Worm (Caenorhabditis elegans) whole organism, mixed stage, embryonic: Measurements from ENCODE around the gene gei-6.

Source experiments
- M03D4.4 ChIP-seq: sonication (generic microtip); optimal IDR thresholded peaks from 2 replicates; lab custom pipeline; 2017; ENCODE audit warnings: mild to moderate bottlenecking, missing genetic modification characterization, missing compliant biosample characterization
- bed-3 ChIP-seq: fragments of 200-800 bp; sonication (Bioruptor generic); optimal IDR thresholded peaks from 3 replicates; lab custom pipeline; 2018; ENCODE audit warnings: mild to moderate bottlenecking, missing genetic modification characterization, moderate library complexity, missing compliant biosample characterization
- blmp-1 ChIP-seq: fragments of 150-350 bp; optimal IDR thresholded peaks from 2 replicates; lab custom pipeline; 2014; ENCODE audit warnings: missing biosample characterization, missing genetic modification characterization
- ceh-39 ChIP-seq: fragments of 150-350 bp; optimal IDR thresholded peaks from 2 replicates; lab custom pipeline; 2014; ENCODE audit warnings: missing biosample characterization, missing genetic modification characterization
- ceh-43 ChIP-seq: fragments of 200-800 bp; sonication (Bioruptor generic); optimal IDR thresholded peaks from 2 replicates; lab custom pipeline; 2018; ENCODE audit warnings: mild to moderate bottlenecking, missing genetic modification characterization, moderate library complexity, missing compliant biosample characterization
- ceh-83 ChIP-seq: fragments of 200-800 bp; sonication (Bioruptor generic); optimal IDR thresholded peaks from 2 replicates; lab custom pipeline; 2018; ENCODE audit warnings: mild to moderate bottlenecking, missing genetic modification characterization, missing compliant biosample characterization
- ces-1 ChIP-seq: fragments of 150-350 bp; optimal IDR thresholded peaks from 2 replicates; lab custom pipeline; 2014; ENCODE audit warnings: missing biosample characterization, missing genetic modification reagents, missing genetic modification characterization
- cnd-1 ChIP-seq: fragments of 200-800 bp; sonication (Bioruptor generic); optimal IDR thresholded peaks from 2 replicates; lab custom pipeline; 2018; ENCODE audit warnings: mild to moderate bottlenecking, missing genetic modification characterization, missing compliant biosample characterization
- drap-1 ChIP-seq: fragments of 200-800 bp; sonication (Bioruptor generic); optimal IDR thresholded peaks from 3 replicates; lab custom pipeline; 2018; ENCODE audit warnings: mild to moderate bottlenecking, missing genetic modification characterization, missing compliant biosample characterization
- elt-3 ChIP-seq: fragments of 150-350 bp; optimal IDR thresholded peaks from 2 replicates; lab custom pipeline; 2014; ENCODE audit warnings: missing biosample characterization, missing genetic modification characterization
- flh-1 ChIP-seq: fragments of 200-800 bp; sonication (Bioruptor generic); optimal IDR thresholded peaks from 2 replicates; lab custom pipeline; 2018; ENCODE audit warnings: mild to moderate bottlenecking, missing genetic modification characterization, moderate library complexity, missing compliant biosample characterization
- ham-2 ChIP-seq: fragments of 200-800 bp; sonication (Bioruptor generic); optimal IDR thresholded peaks from 2 replicates; lab custom pipeline; 2018; ENCODE audit warnings: mild to moderate bottlenecking, missing genetic modification characterization, missing compliant biosample characterization
- hlh-1 ChIP-seq: fragments of 150-350 bp; optimal IDR thresholded peaks from 2 replicates; lab custom pipeline; 2014; ENCODE audit warnings: missing biosample characterization, missing genetic modification reagents, missing genetic modification characterization
- lin-13 ChIP-seq: fragments of 150-350 bp; optimal IDR thresholded peaks from 2 replicates; lab custom pipeline; 2014; ENCODE audit warnings: missing biosample characterization, missing genetic modification characterization
- lin-32 ChIP-seq: fragments of 200-800 bp; sonication (Bioruptor generic); optimal IDR thresholded peaks from 2 replicates; lab custom pipeline; 2018; ENCODE audit warnings: mild to moderate bottlenecking, missing genetic modification characterization, missing compliant biosample characterization
- lsy-2 ChIP-seq: fragments of 150-350 bp; optimal IDR thresholded peaks from 2 replicates; lab custom pipeline; 2014; ENCODE audit warnings: missing biosample characterization, missing genetic modification characterization
- mab-5 ChIP-seq: fragments of 150-350 bp; optimal IDR thresholded peaks from 2 replicates; lab custom pipeline; 2014; ENCODE audit warnings: missing biosample characterization, missing genetic modification characterization
- mep-1 ChIP-seq: fragments of 150-350 bp; optimal IDR thresholded peaks from 2 replicates; lab custom pipeline; 2017; ENCODE audit warnings: missing biosample characterization, missing genetic modification reagents, missing genetic modification characterization, inconsistent platforms
- mls-2 ChIP-seq: sonication (generic microtip); optimal IDR thresholded peaks from 2 replicates; lab custom pipeline; 2016; ENCODE audit warnings: mild to moderate bottlenecking, missing genetic modification characterization, moderate library complexity, missing compliant biosample characterization
- nhr-12 ChIP-seq: fragments of 150-350 bp; optimal IDR thresholded peaks from 2 replicates; lab custom pipeline; 2014; ENCODE audit warnings: missing biosample characterization, missing genetic modification characterization
- nhr-2 ChIP-seq: fragments of 150-350 bp; optimal IDR thresholded peaks from 2 replicates; lab custom pipeline; 2014; ENCODE audit warnings: missing biosample characterization, missing genetic modification characterization
- nhr-237 ChIP-seq: fragments of 150-350 bp; optimal IDR thresholded peaks from 2 replicates; lab custom pipeline; 2014; ENCODE audit warnings: missing biosample characterization, missing genetic modification characterization
- nhr-28 ChIP-seq: fragments of 150-350 bp; optimal IDR thresholded peaks from 2 replicates; lab custom pipeline; 2014; ENCODE audit warnings: missing biosample characterization, missing genetic modification characterization
- nhr-76 ChIP-seq: sonication (generic microtip); optimal IDR thresholded peaks from 2 replicates; lab custom pipeline; 2017; ENCODE audit warnings: missing biosample characterization, missing genetic modification characterization
- pha-4 ChIP-seq: fragments of 150-350 bp; optimal IDR thresholded peaks from 2 replicates; lab custom pipeline; 2018; ENCODE audit warnings: missing biosample characterization, missing genetic modification reagents, missing genetic modification characterization
- sem-2 ChIP-seq: fragments of 200-800 bp; sonication (Bioruptor generic); optimal IDR thresholded peaks from 2 replicates; lab custom pipeline; 2018; ENCODE audit warnings: mild to moderate bottlenecking, missing genetic modification characterization, missing compliant biosample characterization
- sptf-1 ChIP-seq: sonication (generic microtip); optimal IDR thresholded peaks from 2 replicates; lab custom pipeline; 2017; ENCODE audit warnings: mild to moderate bottlenecking, missing genetic modification characterization, moderate library complexity, missing compliant biosample characterization
- unc-120 ChIP-seq: sonication (generic microtip); optimal IDR thresholded peaks from 2 replicates; lab custom pipeline; 2017; ENCODE audit warnings: missing genetic modification characterization, missing compliant biosample characterization; ENCODE audit not compliant: poor library complexity, severe bottlenecking
- unc-39 ChIP-seq: fragments of 150-350 bp; optimal IDR thresholded peaks from 2 replicates; lab custom pipeline; 2014; ENCODE audit warnings: missing biosample characterization, missing genetic modification characterization
- unc-62 ChIP-seq: fragments of 150-350 bp; optimal IDR thresholded peaks from 2 replicates; lab custom pipeline; 2014; ENCODE audit warnings: missing biosample characterization, missing genetic modification reagents, missing genetic modification characterization
- zip-8 ChIP-seq: fragments of 150-350 bp; optimal IDR thresholded peaks from 2 replicates; lab custom pipeline; 2014; ENCODE audit warnings: missing biosample characterization, missing genetic modification characterization
- ztf-11 ChIP-seq: fragments of 150-350 bp; optimal IDR thresholded peaks from 2 replicates; lab custom pipeline; 2014; ENCODE audit warnings: missing biosample characterization, missing genetic modification characterization

gei-6 gene

ce11 chrV:7199932-7200331, 30.7 kb downstream of the gei-6 start, which contains the start of gene F09G2.1:
Gene F09G2.1 (plus strand): TSS chrV:7200232.
- no peak for TF ChIP-seq ces-1
- TF ChIP-seq nhr-28 (tag; lab: Kevin White, UChicago): no peak
- no peak for TF ChIP-seq nhr-237 (tag; lab: Kevin White, UChicago)
- no peak for TF ChIP-seq lin-32 (GFP tag; lab: Kevin White, UChicago)
- TF ChIP-seq zip-8 (tag; lab: Kevin White, UChicago): no peak
- TF ChIP-seq blmp-1: no peak
- no peak for TF ChIP-seq unc-39 (tag; lab: Kevin White, UChicago)
- TF ChIP-seq unc-62 (GFP tag; lab: Kevin White, UChicago): no peak
- TF ChIP-seq sem-2 (GFP tag; lab: Kevin White, UChicago): no peak
- no peak for TF ChIP-seq ham-2 (GFP tag; lab: Kevin White, UChicago)
- TF ChIP-seq ztf-11 (tag; lab: Kevin White, UChicago): no peak
- no peak for TF ChIP-seq nhr-12 (tag; lab: Kevin White, UChicago)
- no peak for TF ChIP-seq unc-120 (tag; lab: Kevin White, UChicago)
- TF ChIP-seq lsy-2 (tag; lab: Kevin White, UChicago): no peak
- TF ChIP-seq sptf-1: no peak
- no peak for TF ChIP-seq nhr-2 (tag; lab: Kevin White, UChicago)
- no peak for TF ChIP-seq hlh-1 (tag; lab: Kevin White, UChicago)

DNA sequence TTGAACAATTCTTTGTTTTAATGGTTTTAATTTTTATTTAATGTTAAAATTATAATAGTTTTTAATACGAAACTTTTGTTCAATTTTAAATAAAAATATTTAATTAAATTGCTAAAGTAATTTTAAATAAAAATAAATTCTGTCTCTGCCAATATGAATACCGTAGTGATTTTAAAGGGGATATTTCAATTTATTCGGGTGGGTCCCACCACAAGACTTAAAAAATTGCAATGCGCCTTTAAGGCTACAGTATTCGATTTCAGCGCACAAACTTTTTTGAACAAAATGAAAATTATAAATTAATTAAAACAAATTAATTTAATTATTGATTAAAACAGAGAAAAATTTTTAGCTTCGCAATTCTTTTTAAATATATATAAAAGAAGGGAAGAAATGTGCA, 31.6 kb downstream of the gei-6 start:
- TF ChIP-seq drap-1 (GFP tag; lab: Kevin White, UChicago) (no peak), blmp-1 (no peak), nhr-28 (tag; lab: Kevin White, UChicago) (no peak), elt-3 (tag; lab: Kevin White, UChicago) (no peak), hlh-1 (tag; lab: Kevin White, UChicago) (no peak), nhr-12 (tag; lab: Kevin White, UChicago) (no peak), unc-62 (GFP tag; lab: Kevin White, UChicago) (no peak), ces-1 (no peak), unc-39 (tag; lab: Kevin White, UChicago) (no peak), ceh-43 (GFP tag; lab: Kevin White, UChicago) (no peak), ztf-11 (tag; lab: Kevin White, UChicago) (no peak), mls-2 (tag; lab: Kevin White, UChicago) (no peak), pha-4 (tag; lab: Kevin White, UChicago) (no peak), nhr-76 (tag; lab: Kevin White, UChicago) (no peak), unc-120 (tag; lab: Kevin White, UChicago) (no peak), lsy-2 (tag; lab: Kevin White, UChicago) (no peak), bed-3 (GFP tag; lab: Kevin White, UChicago) (no peak)

DNA sequence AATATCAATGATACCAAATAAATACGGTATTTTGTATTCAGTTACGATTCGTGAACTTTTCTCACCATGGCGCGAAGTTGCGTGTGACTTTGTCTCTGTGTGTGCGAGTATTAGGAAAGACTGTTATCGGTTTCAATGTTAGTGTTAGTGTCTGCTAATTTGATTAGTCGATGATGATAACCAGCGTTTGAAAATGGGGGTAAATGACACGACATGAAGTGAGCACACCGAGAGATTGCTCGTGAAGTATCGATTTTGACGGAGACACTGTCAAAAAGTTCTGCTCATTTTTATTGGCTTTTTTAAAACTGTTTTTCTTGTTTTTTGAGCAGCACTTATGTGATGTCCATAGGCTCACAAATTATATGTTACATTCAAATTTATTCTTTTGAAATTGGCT, 32.2 kb downstream of the gei-6 start:
- TF ChIP-seq ceh-83 (GFP tag; lab: Kevin White, UChicago): no peak
- no peak for TF ChIP-seq blmp-1
- TF ChIP-seq nhr-237 (tag; lab: Kevin White, UChicago): no peak
- no peak for TF ChIP-seq elt-3 (tag; lab: Kevin White, UChicago)
- no peak for TF ChIP-seq bed-3 (GFP tag; lab: Kevin White, UChicago)
- no peak for TF ChIP-seq ceh-39 (tag; lab: Kevin White, UChicago)
- TF ChIP-seq unc-120 (tag; lab: Kevin White, UChicago): no peak
- TF ChIP-seq sptf-1: no peak
- no peak for TF ChIP-seq nhr-12 (tag; lab: Kevin White, UChicago)
- no peak for TF ChIP-seq M03D4.4 (tag; lab: Kevin White, UChicago)
- no peak for TF ChIP-seq flh-1 (GFP tag; lab: Kevin White, UChicago)
- no peak for TF ChIP-seq cnd-1 (tag; lab: Kevin White, UChicago)
- TF ChIP-seq mab-5 (tag; lab: Kevin White, UChicago): no peak
- TF ChIP-seq ces-1: no peak
- no peak for TF ChIP-seq lsy-2 (tag; lab: Kevin White, UChicago)
- TF ChIP-seq ztf-11 (tag; lab: Kevin White, UChicago): no peak
- TF ChIP-seq mep-1 (tag; lab: Kevin White, UChicago): no peak
- no peak for TF ChIP-seq lin-13

- TF ChIP-seq M03D4.4 (tag; lab: Kevin White, UChicago): no peak
- TF ChIP-seq nhr-76 (tag; lab: Kevin White, UChicago): no peak
- TF ChIP-seq ceh-83 (GFP tag; lab: Kevin White, UChicago): no peak
- TF ChIP-seq flh-1 (GFP tag; lab: Kevin White, UChicago): no peak
- no peak for TF ChIP-seq ceh-43 (GFP tag; lab: Kevin White, UChicago)
- no peak for TF ChIP-seq elt-3 (tag; lab: Kevin White, UChicago)
- TF ChIP-seq ces-1: no peak
- no peak for TF ChIP-seq lin-13
- no peak for TF ChIP-seq unc-120 (tag; lab: Kevin White, UChicago)
- no peak for TF ChIP-seq drap-1 (GFP tag; lab: Kevin White, UChicago)
- TF ChIP-seq zip-8 (tag; lab: Kevin White, UChicago): no peak
- TF ChIP-seq ceh-39 (tag; lab: Kevin White, UChicago): no peak
- TF ChIP-seq unc-62 (GFP tag; lab: Kevin White, UChicago): no peak
- TF ChIP-seq nhr-12 (tag; lab: Kevin White, UChicago): no peak
- TF ChIP-seq sem-2 (GFP tag; lab: Kevin White, UChicago): no peak
- TF ChIP-seq hlh-1 (tag; lab: Kevin White, UChicago): no peak
These were observed 33.6 kb downstream of the gei-6 start for ce11 chrV:7197036-7197435.
